Fruit fly (Drosophila melanogaster): ENCODE data around the gene CG15531.

The CG15531 gene

DNA sequence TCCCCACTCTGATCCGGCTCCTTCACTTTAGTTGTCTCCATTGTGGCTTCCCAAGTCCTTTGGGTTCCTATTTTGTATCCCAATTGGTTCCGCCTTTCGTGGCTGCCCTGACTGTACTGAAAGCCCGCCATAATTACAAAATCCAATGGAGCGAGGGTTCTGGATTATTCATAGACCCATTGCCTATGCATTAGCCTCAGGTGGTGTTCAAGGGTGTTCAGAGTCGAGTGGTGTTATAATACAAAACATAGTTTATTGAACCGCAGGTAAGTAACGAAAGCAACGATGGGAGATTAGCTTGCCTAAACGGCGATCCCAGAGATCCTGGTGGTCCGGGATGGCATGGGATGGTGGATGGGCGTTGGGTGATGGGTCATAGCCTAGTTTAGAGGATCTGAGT lies at the start of gene CG15531:
Gene CG15531, minus strand, starts transcription at position 101 of the 400 bp plus-strand sequence.
- no peak for TF ChIP-seq Myc (optimal IDR thresholded peaks at IDR 0.05)
- no peak for TF ChIP-seq insv (optimal IDR thresholded peaks at IDR 0.05)
- TF ChIP-seq psq (optimal IDR thresholded peaks at IDR 0.05) = no peak
- TF ChIP-seq Sin3A (optimal IDR thresholded peaks at IDR 0.05) = no peak
- TF ChIP-seq h (optimal IDR thresholded peaks at IDR 0.05) = no peak
- TF ChIP-seq ttk (optimal IDR thresholded peaks at IDR 0.05) = no peak

DNA sequence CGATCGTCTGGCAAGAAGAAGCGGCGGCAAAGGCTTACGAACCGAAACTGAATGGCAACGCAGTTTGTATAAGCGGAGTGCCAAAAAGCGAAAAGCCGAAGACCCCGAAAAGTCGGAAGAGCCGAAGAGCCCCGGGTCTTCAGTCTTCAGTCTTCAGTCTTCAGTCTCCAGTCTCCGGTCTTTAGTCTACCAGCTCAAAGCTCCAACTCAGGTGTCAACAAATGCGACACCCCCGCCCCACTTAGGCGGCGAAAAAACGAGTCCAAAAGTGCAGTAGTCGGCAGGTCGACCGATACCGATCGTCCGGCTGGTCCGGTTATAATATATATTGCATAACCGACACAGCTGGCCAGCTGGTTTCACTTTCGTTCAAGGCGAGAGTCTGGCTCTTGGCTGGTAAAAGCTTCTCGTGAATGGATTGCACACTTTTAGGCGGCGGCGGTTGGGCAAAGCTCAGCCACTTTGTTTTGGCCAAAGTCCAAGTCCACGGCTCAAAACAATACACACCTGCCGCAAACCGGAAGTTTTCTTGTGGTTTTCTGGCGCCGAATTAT lies 47.3 kb upstream of the CG15531 start, which contains the start of gene CG9737:
Gene CG9737, minus strand, starts transcription at position 51 of the 554 bp plus-strand sequence.
- TF ChIP-seq ttk (optimal IDR thresholded peaks at IDR 0.05) (no peak), Myc (optimal IDR thresholded peaks at IDR 0.05) (no peak), h (optimal IDR thresholded peaks at IDR 0.05) (no peak), Sin3A (optimal IDR thresholded peaks at IDR 0.05) (no peak), insv (optimal IDR thresholded peaks at IDR 0.05) (no peak), psq (optimal IDR thresholded peaks at IDR 0.05) (no peak)

DNA sequence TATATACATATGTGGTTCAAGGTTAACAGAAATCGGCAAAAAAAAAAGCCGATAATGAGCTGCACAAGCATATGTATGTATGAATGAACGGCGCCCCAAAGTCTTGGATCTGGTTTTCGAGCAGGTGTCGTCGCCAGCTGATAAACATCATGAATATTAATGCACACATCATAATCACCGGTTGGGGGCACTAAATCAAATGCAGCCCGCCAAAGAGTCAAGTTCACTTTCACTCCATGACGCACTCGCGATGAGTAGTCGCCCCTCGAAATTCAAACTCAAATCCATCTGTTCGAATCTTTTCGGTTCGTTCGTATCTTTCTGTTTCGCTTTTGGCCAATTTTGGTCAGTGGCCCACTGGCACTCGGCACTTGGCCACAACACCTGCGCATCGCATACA lies 44.2 kb upstream of the CG15531 start:
- TF ChIP-seq Myc (optimal IDR thresholded peaks at IDR 0.05) (no peak), Sin3A (optimal IDR thresholded peaks at IDR 0.05) (no peak), insv (optimal IDR thresholded peaks at IDR 0.05) (no peak), psq (optimal IDR thresholded peaks at IDR 0.05) (no peak), ttk (optimal IDR thresholded peaks at IDR 0.05) (no peak), h (optimal IDR thresholded peaks at IDR 0.05) (no peak)

DNA sequence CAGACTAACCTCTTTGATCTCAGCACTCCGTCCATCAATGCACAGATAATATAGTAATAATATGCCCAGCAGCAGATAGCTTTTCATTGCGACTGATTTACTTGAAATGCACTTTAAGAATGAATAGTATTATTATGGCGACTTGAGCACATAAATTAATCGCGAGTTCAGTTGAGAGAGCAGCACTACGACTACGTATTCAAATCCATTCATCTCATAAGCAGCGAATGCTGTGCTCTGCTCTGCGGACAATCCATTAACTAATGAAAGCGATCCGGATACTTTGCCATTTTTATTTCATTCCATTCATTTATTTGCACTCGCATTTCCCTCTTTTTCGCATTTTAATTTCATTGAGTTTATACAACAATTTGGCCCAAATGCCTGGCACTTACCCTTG lies 41.6 kb upstream of the CG15531 start, which contains the start of gene CG43448:
Gene CG43448, minus strand, starts transcription at position 101 of the 400 bp plus-strand sequence.
- TF ChIP-seq psq (optimal IDR thresholded peaks at IDR 0.05) (no peak), ttk (optimal IDR thresholded peaks at IDR 0.05) (no peak), h (optimal IDR thresholded peaks at IDR 0.05) (no peak), Sin3A (optimal IDR thresholded peaks at IDR 0.05) (no peak), Myc (optimal IDR thresholded peaks at IDR 0.05) (no peak)

DNA sequence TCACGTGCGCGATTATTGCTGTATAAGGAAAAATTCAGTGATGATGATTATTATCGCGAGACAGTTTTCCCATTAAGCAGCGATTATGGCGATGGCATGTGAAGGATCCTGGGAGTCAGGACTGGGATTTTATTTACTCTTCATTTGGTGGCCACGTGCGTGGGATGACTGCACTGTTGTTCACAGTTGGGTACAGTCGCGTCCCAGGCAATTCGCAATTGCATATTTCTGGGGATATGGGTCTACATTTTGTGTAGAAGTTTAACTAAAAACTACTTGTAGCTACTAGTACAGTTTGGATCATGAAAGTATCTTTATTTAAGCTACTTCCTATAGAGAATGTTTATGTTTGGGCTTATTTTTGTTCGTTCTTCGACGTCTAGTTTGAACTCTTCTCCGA lies 41.0 kb upstream of the CG15531 start:
- no peak for TF ChIP-seq Myc (optimal IDR thresholded peaks at IDR 0.05)
- TF ChIP-seq psq (optimal IDR thresholded peaks at IDR 0.05) = no peak
- no peak for TF ChIP-seq insv (optimal IDR thresholded peaks at IDR 0.05)
- TF ChIP-seq Sin3A (optimal IDR thresholded peaks at IDR 0.05) = no peak
- no peak for TF ChIP-seq ttk (optimal IDR thresholded peaks at IDR 0.05)
- no peak for TF ChIP-seq h (optimal IDR thresholded peaks at IDR 0.05)

DNA sequence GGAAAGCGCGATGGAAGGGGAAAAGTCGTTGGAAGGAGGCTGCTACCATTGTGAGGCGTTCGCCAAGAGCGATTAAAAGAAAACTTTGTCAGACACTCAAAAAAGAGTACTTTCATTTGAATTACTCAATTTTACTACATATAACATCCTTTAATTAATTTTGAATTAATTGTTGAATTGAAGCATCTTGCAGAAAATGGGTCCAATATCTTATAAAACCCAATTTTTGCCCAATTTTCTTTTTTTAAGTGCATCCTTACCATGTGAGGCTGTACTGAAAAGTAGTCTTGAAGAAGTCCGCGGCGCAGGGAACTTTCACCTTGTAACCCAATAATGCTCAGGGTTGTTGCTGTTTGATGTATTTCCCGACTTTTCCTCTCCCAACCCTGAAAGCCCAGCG lies 39.2 kb upstream of the CG15531 start:
- TF ChIP-seq Myc (optimal IDR thresholded peaks at IDR 0.05) (no peak), h (optimal IDR thresholded peaks at IDR 0.05) (no peak), insv (optimal IDR thresholded peaks at IDR 0.05) (no peak)

DNA sequence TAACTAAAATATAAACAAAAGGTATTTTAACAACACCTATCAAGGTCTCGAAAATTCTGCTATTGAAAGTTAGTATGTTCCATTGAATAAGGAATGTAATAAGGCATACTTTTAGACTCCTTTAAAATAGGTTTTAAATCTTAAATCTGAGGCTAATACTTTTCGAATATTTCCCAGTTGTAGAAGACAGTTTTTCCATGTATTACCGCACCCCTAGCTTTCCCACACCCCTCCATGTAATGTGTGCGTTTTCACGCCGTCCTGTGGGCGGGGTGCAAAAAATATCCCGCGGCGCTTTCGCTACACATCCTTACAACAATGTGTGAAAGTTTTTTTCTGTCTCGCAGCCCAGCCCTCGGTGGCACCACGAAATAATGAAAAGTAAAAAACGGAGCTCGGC lies 28.5 kb upstream of the CG15531 start:
- TF ChIP-seq psq (optimal IDR thresholded peaks at IDR 0.05) = no peak
- TF ChIP-seq h (optimal IDR thresholded peaks at IDR 0.05) = no peak
- no peak for TF ChIP-seq Myc (optimal IDR thresholded peaks at IDR 0.05)
- no peak for TF ChIP-seq ttk (optimal IDR thresholded peaks at IDR 0.05)
- no peak for TF ChIP-seq insv (optimal IDR thresholded peaks at IDR 0.05)
- no peak for TF ChIP-seq Sin3A (optimal IDR thresholded peaks at IDR 0.05)

DNA sequence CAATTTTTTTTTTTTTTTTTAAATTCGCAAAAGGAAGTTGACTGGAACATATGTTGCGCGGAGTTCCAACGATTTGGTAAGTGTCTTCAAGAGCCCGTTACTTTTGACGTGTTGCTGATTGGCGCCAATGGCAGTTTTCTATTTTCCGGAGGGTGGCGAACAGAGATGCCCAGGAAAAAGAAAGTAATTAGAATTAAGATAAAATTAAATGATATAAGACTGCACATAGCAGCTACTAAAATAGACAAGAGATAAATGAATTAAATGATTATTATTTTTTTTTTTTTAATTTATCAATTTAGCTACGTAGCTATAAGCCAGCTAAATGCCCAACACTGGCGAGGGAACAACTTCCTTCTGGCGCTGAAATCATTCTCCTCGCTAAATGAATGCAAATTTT lies 26.2 kb upstream of the CG15531 start:
- TF ChIP-seq Myc (optimal IDR thresholded peaks at IDR 0.05) = no peak
- TF ChIP-seq h (optimal IDR thresholded peaks at IDR 0.05) = no peak
- TF ChIP-seq ttk (optimal IDR thresholded peaks at IDR 0.05) = no peak
- TF ChIP-seq Sin3A (optimal IDR thresholded peaks at IDR 0.05) = no peak
- TF ChIP-seq insv (optimal IDR thresholded peaks at IDR 0.05) = no peak
- TF ChIP-seq psq (optimal IDR thresholded peaks at IDR 0.05) = no peak

DNA sequence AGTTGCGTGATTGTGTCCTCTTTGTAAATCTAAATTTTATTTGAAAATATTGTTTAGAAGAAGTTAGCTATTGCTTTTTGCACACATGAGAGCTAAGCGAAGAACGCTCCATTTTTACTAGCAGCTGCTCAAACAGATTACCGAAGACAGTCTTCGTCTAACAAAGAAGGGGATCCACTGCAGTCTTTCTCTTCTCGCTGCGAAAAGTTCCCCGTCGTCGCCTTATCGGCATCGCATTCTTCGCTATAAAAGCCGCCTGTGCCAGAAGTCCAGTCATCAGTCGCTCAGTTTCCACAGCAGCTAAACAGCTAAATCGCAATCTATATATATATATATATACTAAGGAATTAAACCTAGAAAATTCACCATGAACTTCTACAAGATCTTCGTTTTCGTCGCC lies 20.2 kb upstream of the CG15531 start, which contains the start of gene CecC:
Gene CecC, plus strand, starts transcription at position 275 of the 400 bp plus-strand sequence.
- no peak for TF ChIP-seq Sin3A (optimal IDR thresholded peaks at IDR 0.05)

DNA sequence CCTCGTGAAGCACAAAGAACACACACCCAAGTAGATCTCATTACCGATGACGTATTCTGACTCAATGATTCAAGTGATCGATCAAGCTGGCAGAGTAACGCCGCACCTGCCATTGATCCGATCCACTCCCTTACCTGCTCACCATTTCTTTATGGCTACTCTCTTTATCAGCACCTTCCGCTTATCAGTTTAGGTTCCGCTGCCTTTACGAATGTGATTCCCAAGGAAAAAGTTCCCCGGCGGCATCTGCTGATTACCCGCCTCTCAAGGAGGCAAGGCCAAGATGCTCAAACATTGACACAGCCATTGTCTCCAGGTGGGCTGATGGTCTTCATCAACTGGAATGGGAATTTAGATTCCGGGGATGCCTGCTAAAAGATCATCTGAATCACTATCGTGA lies 19.0 kb upstream of the CG15531 start:
- TF ChIP-seq insv (optimal IDR thresholded peaks at IDR 0.05) (no peak), ttk (optimal IDR thresholded peaks at IDR 0.05) (no peak), Sin3A (optimal IDR thresholded peaks at IDR 0.05) (no peak), Myc (optimal IDR thresholded peaks at IDR 0.05) (no peak), h (optimal IDR thresholded peaks at IDR 0.05) (no peak), psq (optimal IDR thresholded peaks at IDR 0.05) (no peak)

DNA sequence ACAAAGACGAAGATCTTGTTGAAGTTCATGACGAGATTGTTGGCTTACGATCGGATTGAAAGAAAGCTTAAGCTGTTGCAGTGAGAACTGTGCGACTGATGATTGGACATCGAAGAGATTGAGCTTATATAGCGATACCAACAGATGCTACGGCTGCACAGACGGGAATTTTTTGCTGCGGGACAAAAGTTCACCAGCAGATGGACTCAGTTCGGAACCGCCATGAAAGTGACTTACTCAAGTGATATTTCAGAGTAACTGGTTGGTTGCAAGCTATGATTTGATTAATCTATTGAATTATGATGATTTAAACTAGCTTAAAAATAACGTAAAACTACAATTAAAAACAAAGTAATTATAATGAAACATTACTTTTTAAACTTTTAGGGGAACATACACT lies 17.7 kb upstream of the CG15531 start, which contains the start of gene CecB:
Gene CecB, minus strand, starts transcription at position 101 of the 400 bp plus-strand sequence.
- TF ChIP-seq insv (optimal IDR thresholded peaks at IDR 0.05) = no peak
- TF ChIP-seq Sin3A (optimal IDR thresholded peaks at IDR 0.05) = no peak
- TF ChIP-seq Myc (optimal IDR thresholded peaks at IDR 0.05) = no peak
- no peak for TF ChIP-seq h (optimal IDR thresholded peaks at IDR 0.05)
- TF ChIP-seq ttk (optimal IDR thresholded peaks at IDR 0.05) = no peak
- no peak for TF ChIP-seq psq (optimal IDR thresholded peaks at IDR 0.05)

DNA sequence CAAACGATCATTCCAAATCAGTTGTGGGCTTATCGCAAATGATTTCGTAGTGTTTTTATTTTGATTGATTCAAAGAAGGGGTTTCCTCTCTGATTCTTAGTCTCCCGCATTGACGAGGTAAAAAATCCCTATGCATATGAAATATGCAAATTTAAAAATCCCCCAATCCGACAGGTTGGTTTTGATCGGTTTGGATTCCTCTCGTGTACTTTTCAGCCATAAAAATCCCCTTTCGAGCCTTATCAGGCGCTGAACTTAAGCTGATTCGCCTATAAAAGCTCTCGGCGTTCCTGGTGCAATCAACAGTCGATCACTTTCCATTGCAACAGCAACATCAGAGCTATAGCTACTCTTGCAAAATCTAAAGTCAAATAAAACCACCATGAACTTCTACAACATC lies 15.8 kb upstream of the CG15531 start, which contains the start of gene CecA2:
Gene CecA2, plus strand, starts transcription at position 301 of the 400 bp plus-strand sequence.
- TF ChIP-seq h (optimal IDR thresholded peaks at IDR 0.05) = no peak
- TF ChIP-seq Myc (optimal IDR thresholded peaks at IDR 0.05) = no peak
- TF ChIP-seq insv (optimal IDR thresholded peaks at IDR 0.05) = no peak
- no peak for TF ChIP-seq Sin3A (optimal IDR thresholded peaks at IDR 0.05)
- no peak for TF ChIP-seq psq (optimal IDR thresholded peaks at IDR 0.05)
- TF ChIP-seq ttk (optimal IDR thresholded peaks at IDR 0.05) = no peak

DNA sequence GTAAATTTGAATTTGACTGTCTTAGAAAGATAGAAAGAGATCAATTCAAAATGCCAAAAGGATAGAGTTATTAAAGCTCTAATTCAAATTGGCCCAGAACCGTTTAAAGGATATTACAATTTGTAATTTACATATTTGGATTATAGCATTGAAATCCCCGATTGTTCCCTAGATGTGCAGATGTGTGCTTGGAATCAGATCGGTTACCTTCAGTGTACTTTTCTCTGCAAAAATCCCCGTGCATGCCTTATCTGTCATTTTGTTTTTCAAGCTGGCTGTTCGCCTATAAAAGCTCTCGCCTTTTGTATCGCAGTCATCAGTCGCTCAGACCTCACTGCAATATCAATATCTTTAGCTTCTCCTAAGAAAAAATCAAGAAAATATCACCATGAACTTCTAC lies 14.5 kb upstream of the CG15531 start, which contains the start of gene CecA1:
Gene CecA1, plus strand, starts transcription at position 315 of the 400 bp plus-strand sequence.
- TF ChIP-seq psq (optimal IDR thresholded peaks at IDR 0.05) (no peak), Sin3A (optimal IDR thresholded peaks at IDR 0.05) (no peak), insv (optimal IDR thresholded peaks at IDR 0.05) (no peak), ttk (optimal IDR thresholded peaks at IDR 0.05) (no peak), h (optimal IDR thresholded peaks at IDR 0.05) (no peak), Myc (optimal IDR thresholded peaks at IDR 0.05) (no peak)
